Worm (Caenorhabditis elegans) whole organism, late embryonic: Measurements from ENCODE around the gene F26H11.8.
A peak's percentile ranks its signal among the peaks of the same experiment; 100 is the strongest.

ENCODE experiments used
- K02D7.2 ChIP-seq: sonication (generic microtip); optimal IDR thresholded peaks from 2 replicates; lab custom pipeline; 2017; ENCODE audit warnings: mild to moderate bottlenecking, missing genetic modification characterization, missing compliant biosample characterization
- ahr-1 ChIP-seq: sonication (generic microtip); optimal IDR thresholded peaks from 2 replicates; lab custom pipeline; 2016; ENCODE audit warnings: missing genetic modification characterization, missing compliant biosample characterization
- ceh-18 ChIP-seq: sonication (generic microtip); optimal IDR thresholded peaks from 2 replicates; lab custom pipeline; 2016; ENCODE audit warnings: missing genetic modification characterization, missing compliant biosample characterization
- ceh-22 ChIP-seq: sonication (generic microtip); optimal IDR thresholded peaks from 2 replicates; lab custom pipeline; 2017; ENCODE audit warnings: missing biosample characterization, missing genetic modification characterization
- elt-2 ChIP-seq: sonication (generic microtip); optimal IDR thresholded peaks from 2 replicates; lab custom pipeline; 2016; ENCODE audit warnings: missing genetic modification reagents, missing genetic modification characterization, missing compliant biosample characterization
- ets-4 ChIP-seq: sonication (generic microtip); optimal IDR thresholded peaks from 2 replicates; lab custom pipeline; 2016; ENCODE audit warnings: missing genetic modification characterization, missing compliant biosample characterization
- hlh-13 ChIP-seq: fragments of 200-800 bp; sonication (Bioruptor generic); optimal IDR thresholded peaks from 2 replicates; lab custom pipeline; 2018; ENCODE audit warnings: mild to moderate bottlenecking, missing genetic modification characterization, missing compliant biosample characterization
- hlh-6 ChIP-seq: sonication (generic microtip); optimal IDR thresholded peaks from 2 replicates; lab custom pipeline; 2016; ENCODE audit warnings: missing genotype, missing genetic modification characterization, missing compliant biosample characterization
- hlh-8 ChIP-seq: sonication (generic microtip); optimal IDR thresholded peaks from 2 replicates; lab custom pipeline; 2016; ENCODE audit warnings: missing genotype, missing genetic modification characterization, missing compliant biosample characterization
- pag-3 ChIP-seq: sonication (generic microtip); optimal IDR thresholded peaks from 2 replicates; lab custom pipeline; 2016; ENCODE audit warnings: missing compliant biosample characterization, missing genetic modification characterization, borderline replicate concordance
- pax-1 ChIP-seq: fragments of 150-350 bp; optimal IDR thresholded peaks from 2 replicates; lab custom pipeline; 2014; ENCODE audit warnings: missing biosample characterization, missing genetic modification characterization
- pha-4 ChIP-seq: fragments of 150-350 bp; optimal IDR thresholded peaks from 2 replicates; lab custom pipeline; 2018; ENCODE audit warnings: missing biosample characterization, missing genetic modification reagents, missing genetic modification characterization
- pqm-1 ChIP-seq: sonication (generic microtip); optimal IDR thresholded peaks from 2 replicates; lab custom pipeline; 2016; ENCODE audit warnings: missing genetic modification characterization, missing compliant biosample characterization
- ref-2 ChIP-seq: sonication (generic microtip); optimal IDR thresholded peaks from 2 replicates; lab custom pipeline; 2016; ENCODE audit warnings: missing genetic modification characterization, missing compliant biosample characterization
- rnt-1 ChIP-seq: sonication (generic microtip); optimal IDR thresholded peaks from 2 replicates; lab custom pipeline; 2016; ENCODE audit warnings: missing genetic modification characterization, missing compliant biosample characterization
- sdc-2 ChIP-seq: sonication (generic microtip); optimal IDR thresholded peaks from 2 replicates; lab custom pipeline; 2016; ENCODE audit warnings: missing genotype, missing genetic modification characterization, missing compliant biosample characterization
- unc-86 ChIP-seq: sonication (generic microtip); optimal IDR thresholded peaks from 2 replicates; lab custom pipeline; 2016; ENCODE audit warnings: missing genetic modification characterization, missing compliant biosample characterization

The F26H11.8 gene

ce11 chrII:14437922-14438458 is 49.7 kb downstream of the F26H11.8 start, which contains the start of gene K04B12.2 (continued):
- TF ChIP-seq hlh-8 (tag; lab: Kevin White, UChicago) = no peak
- no peak for TF ChIP-seq pag-3
- TF ChIP-seq ceh-22 (tag; lab: Kevin White, UChicago) = peak; percentile 62
- TF ChIP-seq pha-4 = no peak
- TF ChIP-seq ahr-1 (tag; lab: Kevin White, UChicago) = no peak
- TF ChIP-seq rnt-1 (tag; lab: Kevin White, UChicago) = peak; percentile 25
- no peak for TF ChIP-seq hlh-13 (GFP tag; lab: Kevin White, UChicago)
- no peak for TF ChIP-seq pax-1 (tag; lab: Kevin White, UChicago)
- TF ChIP-seq unc-86 (tag; lab: Kevin White, UChicago) = no peak
- no peak for TF ChIP-seq K02D7.2 (tag; lab: Kevin White, UChicago)
- peak; percentile 43 for TF ChIP-seq ref-2 (tag; lab: Kevin White, UChicago)
- TF ChIP-seq hlh-6 (tag; lab: Kevin White, UChicago) = peak; percentile 73
- TF ChIP-seq sdc-2 = peak; percentile 15
- TF ChIP-seq ets-4 (tag; lab: Kevin White, UChicago) = peak; percentile 37
- TF ChIP-seq pqm-1 (tag; lab: Kevin White, UChicago) = peak; percentile 41
- peak; percentile 75 for TF ChIP-seq elt-2 (tag; lab: Kevin White, UChicago)
- peak; percentile 47 for TF ChIP-seq ceh-18
